Fruit fly (Drosophila melanogaster) whole organism, embryonic: ENCODE measurements around the gene CG31268.
A peak's percentile ranks its signal among the peaks of the same experiment; 100 is the strongest.

Experiments
- B-H2 ChIP-seq: fragments of 200-800 bp; sonication (Bioruptor generic); optimal IDR thresholded peaks from 2 replicates; lab custom pipeline; 2018; ENCODE audit warnings: missing biosample characterization, mild to moderate bottlenecking, missing genetic modification characterization
- CG10209 ChIP-seq: fragments of 200-800 bp; sonication (Bioruptor generic); optimal IDR thresholded peaks from 3 replicates; lab custom pipeline; 2017; ENCODE audit warnings: missing biosample characterization, mild to moderate bottlenecking, missing genetic modification characterization, missing genetic modification reagents
- CG11085 ChIP-seq: fragments of 200-800 bp; sonication (Bioruptor generic); IDR thresholded peaks from 2 replicates; pipeline ENCODE4 v1.3.6; 2022; ENCODE audit warnings: missing biosample characterization, missing genetic modification characterization
- CG11504 ChIP-seq: fragments of 200-800 bp; sonication (Bioruptor generic); optimal IDR thresholded peaks from 3 replicates; lab custom pipeline; 2019; ENCODE audit warnings: missing biosample characterization, mild to moderate bottlenecking, missing genetic modification characterization, moderate library complexity
- CG11560 ChIP-seq: fragments of 200-800 bp; sonication (Bioruptor generic); IDR thresholded peaks from 3 replicates; pipeline ENCODE4 v1.3.6; 2022; ENCODE audit warnings: missing biosample characterization, missing genetic modification characterization
- CG11695 ChIP-seq: fragments of 200-800 bp; sonication (Bioruptor generic); IDR thresholded peaks from 3 replicates; pipeline ENCODE4 v1.3.6; 2022; ENCODE audit warnings: missing biosample characterization, missing genetic modification characterization
- CG14667 ChIP-seq: fragments of 200-800 bp; sonication (Bioruptor generic); IDR thresholded peaks from 2 replicates; pipeline ENCODE4 v1.3.6; 2022; ENCODE audit warnings: missing biosample characterization, missing genetic modification characterization
- CG17385 ChIP-seq: fragments of 200-800 bp; sonication (Bioruptor generic); optimal IDR thresholded peaks from 3 replicates; lab custom pipeline; 2018; ENCODE audit warnings: missing biosample characterization, mild to moderate bottlenecking, missing genetic modification characterization
- CG17802 ChIP-seq: fragments of 200-800 bp; sonication (Bioruptor generic); optimal IDR thresholded peaks from 2 replicates; lab custom pipeline; 2018; ENCODE audit warnings: missing biosample characterization, mild to moderate bottlenecking, missing genetic modification characterization, moderate library complexity
- CG2199 ChIP-seq: fragments of 200-800 bp; sonication (Bioruptor generic); IDR thresholded peaks from 3 replicates; pipeline ENCODE4 v1.3.6; 2022; ENCODE audit warnings: missing biosample characterization, missing genetic modification characterization
- CG42726 ChIP-seq: fragments of 200-800 bp; sonication (Bioruptor generic); IDR thresholded peaks from 2 replicates; pipeline ENCODE4 v1.3.6; 2022; ENCODE audit warnings: missing biosample characterization, missing genetic modification characterization; ENCODE audit not compliant: partially characterized antibody
- CG4328 ChIP-seq: fragments of 200-800 bp; sonication (Bioruptor generic); optimal IDR thresholded peaks from 3 replicates; lab custom pipeline; 2017; ENCODE audit warnings: missing biosample characterization, missing genetic modification reagents, missing genetic modification characterization
- CG5180 ChIP-seq: fragments of 200-800 bp; sonication (Bioruptor generic); optimal IDR thresholded peaks from 3 replicates; lab custom pipeline; 2017; ENCODE audit warnings: missing biosample characterization, missing genetic modification characterization, mild to moderate bottlenecking, moderate library complexity, missing genetic modification reagents
- CG8281 ChIP-seq: fragments of 200-800 bp; sonication (Bioruptor generic); optimal IDR thresholded peaks from 2 replicates; lab custom pipeline; 2018; ENCODE audit warnings: missing biosample characterization, mild to moderate bottlenecking, missing genetic modification characterization, moderate library complexity
- CHES-1-like ChIP-seq: fragments of 200-800 bp; sonication (Bioruptor generic); optimal IDR thresholded peaks from 2 replicates; lab custom pipeline; 2016; ENCODE audit warnings: missing biosample characterization, missing genetic modification characterization
- D ChIP-seq, 2 experiments: fragments of 200-800 bp in 1 of 2; fragments of >200 bp in 1 of 2; sonication (Bioruptor generic) in 1 of 2; optimal IDR thresholded peaks; 2 replicates in 1 of 2; 3 replicates in 1 of 2; lab custom pipeline; 2017; ENCODE audit warnings: mild to moderate bottlenecking in 1 of 2, missing biosample characterization in 1 of 2, missing genetic modification characterization in 1 of 2, missing genetic modification reagents in 1 of 2
- Deaf1 ChIP-seq: fragments of 200-800 bp; optimal IDR thresholded peaks from 3 replicates; lab custom pipeline; 2019; ENCODE audit warnings: missing biosample characterization, mild to moderate bottlenecking, missing genetic modification characterization, moderate library complexity
- Gsc ChIP-seq: fragments of 200-800 bp; sonication (Bioruptor generic); IDR thresholded peaks from 2 replicates; pipeline ENCODE4 v1.3.6; 2022; ENCODE audit warnings: missing biosample characterization, missing genetic modification characterization
- HLH4C ChIP-seq: fragments of 200-800 bp; sonication (Bioruptor generic); IDR thresholded peaks from 3 replicates; pipeline ENCODE4 v1.3.6; 2022; ENCODE audit warnings: missing biosample characterization, missing genetic modification characterization; ENCODE audit not compliant: partially characterized antibody
- Hey ChIP-seq: fragments of 200-800 bp; sonication (Bioruptor generic); optimal IDR thresholded peaks from 3 replicates; lab custom pipeline; 2018; ENCODE audit warnings: missing biosample characterization, mild to moderate bottlenecking, missing genetic modification characterization
- Hr51 ChIP-seq, 2 experiments: fragments of 200-800 bp; sonication (Bioruptor generic); optimal IDR thresholded peaks; 2 replicates in 1 of 2; 3 replicates in 1 of 2; lab custom pipeline; 2016 to 2018; ENCODE audit warnings: missing biosample characterization in 2 of 2, missing genetic modification characterization in 2 of 2, mild to moderate bottlenecking in 1 of 2, moderate library complexity in 1 of 2
- Kr ChIP-seq: fragments of 200-800 bp; sonication (Bioruptor generic); optimal IDR thresholded peaks from 2 replicates; lab custom pipeline; 2017; ENCODE audit warnings: missing biosample characterization, mild to moderate bottlenecking, missing genetic modification characterization
- Pdp1 ChIP-seq, 2 experiments: fragments of 200-800 bp; sonication (Bioruptor generic); optimal IDR thresholded peaks; 3 replicates each; lab custom pipeline; 2016; ENCODE audit warnings: missing biosample characterization in 2 of 2, missing genetic modification characterization in 2 of 2, mild to moderate bottlenecking in 1 of 2, moderate library complexity in 1 of 2
- Scr ChIP-seq: fragments of 200-800 bp; sonication (Bioruptor generic); IDR thresholded peaks from 2 replicates; pipeline ENCODE4 v1.3.6; 2022; ENCODE audit warnings: missing biosample characterization, missing genetic modification characterization; ENCODE audit not compliant: partially characterized antibody
- Side ChIP-seq: fragments of 200-800 bp; sonication (Bioruptor generic); optimal IDR thresholded peaks from 2 replicates; lab custom pipeline; 2016; ENCODE audit warnings: missing biosample characterization, missing genetic modification characterization
- Trl ChIP-seq, 3 experiments: fragments of >200 bp in 2 of 3; fragments of 200-800 bp in 1 of 3; sonication (Bioruptor generic) in 1 of 3; optimal IDR thresholded peaks; 2 replicates in 1 of 3; 3 replicates in 2 of 3; lab custom pipeline; 2016 to 2017; ENCODE audit warnings: missing biosample characterization in 1 of 3, missing genetic modification characterization in 1 of 3
- ab ChIP-seq: fragments of 200-800 bp; sonication (Bioruptor generic); optimal IDR thresholded peaks from 2 replicates; lab custom pipeline; 2016; ENCODE audit warnings: missing biosample characterization, missing genetic modification characterization
- abd-A ChIP-seq: fragments of 200-800 bp; sonication (Bioruptor generic); optimal IDR thresholded peaks from 3 replicates; lab custom pipeline; 2019; ENCODE audit warnings: missing biosample characterization, mild to moderate bottlenecking, missing genetic modification characterization, moderate library complexity
- bbx ChIP-seq: fragments of 200-800 bp; sonication (Bioruptor generic); IDR thresholded peaks from 2 replicates; pipeline ENCODE4 v1.3.6; 2022; ENCODE audit warnings: missing biosample characterization, missing genetic modification characterization; ENCODE audit not compliant: partially characterized antibody
- bsh ChIP-seq, 2 experiments: fragments of 200-800 bp; sonication (Bioruptor generic); optimal IDR thresholded peaks; 2 replicates each; lab custom pipeline; 2017 to 2018; ENCODE audit warnings: mild to moderate bottlenecking in 2 of 2, missing biosample characterization in 2 of 2, missing genetic modification characterization in 2 of 2, moderate library complexity in 1 of 2
- cas ChIP-seq: fragments of 200-800 bp; sonication (Bioruptor generic); IDR thresholded peaks from 2 replicates; pipeline ENCODE4 v1.3.6; 2022; ENCODE audit warnings: missing biosample characterization, missing genetic modification characterization
- cg ChIP-seq: fragments of 200-800 bp; sonication (Bioruptor generic); optimal IDR thresholded peaks from 3 replicates; lab custom pipeline; 2019; ENCODE audit warnings: missing biosample characterization, mild to moderate bottlenecking, missing genetic modification characterization, moderate library complexity
- dati ChIP-seq: fragments of 200-800 bp; sonication (Bioruptor generic); IDR thresholded peaks from 2 replicates; pipeline ENCODE4 v1.3.6; 2022; ENCODE audit warnings: missing biosample characterization, missing genetic modification characterization
- grau ChIP-seq: fragments of 200-800 bp; optimal IDR thresholded peaks from 3 replicates; lab custom pipeline; 2019; ENCODE audit warnings: missing biosample characterization, mild to moderate bottlenecking, missing genetic modification characterization, moderate library complexity
- hkb ChIP-seq, 2 experiments: fragments of 200-800 bp in 1 of 2; fragments of >200 bp in 1 of 2; sonication (Bioruptor generic) in 1 of 2; IDR thresholded peaks in 1 of 2; optimal IDR thresholded peaks in 1 of 2; 2 replicates each; pipeline versions ENCODE4 v1.3.6 to Lab custom; 2017 to 2022; ENCODE audit warnings: missing biosample characterization in 1 of 2, missing genetic modification characterization in 1 of 2
- kay ChIP-seq: fragments of 200-800 bp; sonication (Bioruptor generic); optimal IDR thresholded peaks from 2 replicates; lab custom pipeline; 2016; ENCODE audit warnings: missing biosample characterization, missing genetic modification characterization
- lbe ChIP-seq: fragments of 200-800 bp; sonication (Bioruptor generic); optimal IDR thresholded peaks from 2 replicates; lab custom pipeline; 2016; ENCODE audit warnings: missing biosample characterization, mild to moderate bottlenecking, missing genetic modification characterization
- lov ChIP-seq, 2 experiments: fragments of 200-800 bp in 1 of 2; fragments of >200 bp in 1 of 2; sonication (Bioruptor generic) in 1 of 2; IDR thresholded peaks in 1 of 2; optimal IDR thresholded peaks in 1 of 2; 2 replicates in 1 of 2; 3 replicates in 1 of 2; pipeline versions ENCODE4 v1.3.6 to Lab custom; 2017 to 2022; ENCODE audit warnings: missing biosample characterization in 1 of 2, missing genetic modification characterization in 1 of 2
- nom ChIP-seq: fragments of 200-800 bp; sonication (Bioruptor generic); optimal IDR thresholded peaks from 2 replicates; lab custom pipeline; 2017; ENCODE audit warnings: missing biosample characterization, missing genetic modification characterization, mild to moderate bottlenecking, moderate library complexity, missing genetic modification reagents
- sd ChIP-seq: fragments of 200-800 bp; sonication (Bioruptor generic); optimal IDR thresholded peaks from 3 replicates; lab custom pipeline; 2018; ENCODE audit warnings: missing biosample characterization, mild to moderate bottlenecking, missing genetic modification characterization, moderate library complexity
- sug ChIP-seq: fragments of 200-800 bp; optimal IDR thresholded peaks from 2 replicates; lab custom pipeline; 2019; ENCODE audit warnings: missing biosample characterization, mild to moderate bottlenecking, missing genetic modification characterization, moderate library complexity
- ttk ChIP-seq: fragments of 200-800 bp; sonication (Bioruptor generic); IDR thresholded peaks from 2 replicates; pipeline ENCODE4 v2.1.2; 2022; ENCODE audit warnings: missing biosample characterization, missing genetic modification characterization
- unc-4 ChIP-seq: fragments of 200-800 bp; sonication (Bioruptor generic); IDR thresholded peaks from 2 replicates; pipeline ENCODE4 v1.3.6; 2022; ENCODE audit warnings: missing biosample characterization, missing genetic modification characterization; ENCODE audit not compliant: partially characterized antibody
- z ChIP-seq: fragments of 200-800 bp; sonication (Bioruptor generic); IDR thresholded peaks from 3 replicates; pipeline ENCODE4 v1.3.6; 2022; ENCODE audit warnings: missing biosample characterization, missing genetic modification characterization

Gene CG31268

DNA sequence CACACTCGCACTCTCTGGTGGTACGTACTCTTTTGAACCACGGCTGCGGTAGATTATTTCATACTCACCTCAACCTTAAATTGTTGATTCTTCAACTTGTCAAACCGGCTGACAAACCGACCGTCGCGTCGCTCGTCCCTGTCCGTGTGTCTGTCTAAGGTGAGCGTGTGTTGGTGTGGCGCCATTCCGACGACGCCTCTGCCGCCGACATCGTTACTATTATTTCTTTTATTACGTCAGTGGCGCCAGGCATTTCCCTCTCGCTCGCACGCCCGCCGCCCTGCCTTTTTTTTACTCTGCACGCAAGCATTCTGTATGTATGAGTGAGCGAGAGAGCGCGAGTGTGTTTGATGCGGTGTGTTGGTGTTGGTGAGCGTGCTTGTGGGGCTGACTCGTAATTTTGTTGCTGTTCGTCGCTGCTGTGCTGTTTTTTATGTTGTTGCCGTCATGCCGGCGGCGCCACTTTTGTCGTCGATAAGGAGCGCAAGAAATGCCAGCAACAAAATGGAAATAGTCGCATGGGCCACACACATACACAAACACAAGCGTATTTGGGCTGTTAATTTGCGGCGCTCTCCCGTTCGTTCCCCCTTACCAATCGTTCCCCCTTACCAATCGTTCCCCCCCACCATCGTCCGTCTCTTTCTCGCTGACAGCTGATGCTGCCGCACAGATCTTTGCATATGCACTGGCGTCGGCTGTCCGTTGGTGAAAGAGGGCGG lies 24.7 kb downstream of the CG31268 start (continued):
- TF ChIP-seq ttk (GFP tag; lab: Robert Waterston, UW): 0 out of 2 replicates have a peak, but pooled peaks have one; percentile 15
- TF ChIP-seq CG17385 (GFP tag; lab: Kevin White, UChicago): peak; percentile 30
- peak; percentile 52 for TF ChIP-seq D (optimal IDR thresholded peaks at IDR 0.05; lab: Kevin White, UChicago)
- no peak for TF ChIP-seq D (GFP tag; optimal IDR thresholded peaks at IDR 0.05; lab: Kevin White, UChicago)
- 0 out of 3 replicates have a peak, but pooled peaks have one; percentile 18 for TF ChIP-seq CG11695 (GFP tag; lab: Robert Waterston, UW)
- TF ChIP-seq Deaf1 (tag; lab: Kevin White, UChicago): peak; percentile 82
- no peak for TF ChIP-seq Gsc (GFP tag; lab: Robert Waterston, UW)
- no peak for TF ChIP-seq CG11085
- peak in 1 of 2 experiments; percentile 58 for TF ChIP-seq bsh (GFP tag; optimal IDR thresholded peaks at IDR 0.05; lab: Kevin White, UChicago)
- no peak for TF ChIP-seq CG11560
- TF ChIP-seq CG17802: no peak
- TF ChIP-seq Side: peak; percentile 50
- TF ChIP-seq Hey (tag; lab: Kevin White, UChicago): peak; percentile 71
- peak; percentile 73; the same call in 1 of the 3 replicates for TF ChIP-seq CG2199 (GFP tag; lab: Robert Waterston, UW)
- peak; percentile 100 for TF ChIP-seq cg (GFP tag; lab: Kevin White, UChicago)
- no peak for TF ChIP-seq ab (GFP tag; lab: Kevin White, UChicago)
- peak; percentile 76 for TF ChIP-seq nom
- peak; percentile 65 to 82 for TF ChIP-seq Trl (optimal IDR thresholded peaks at IDR 0.05; lab: Kevin White, UChicago)
- TF ChIP-seq Trl (GFP tag; optimal IDR thresholded peaks at IDR 0.05; lab: Kevin White, UChicago): peak; percentile 43
- TF ChIP-seq z (GFP tag; lab: Robert Waterston, UW): peak; percentile 77
- TF ChIP-seq hkb (optimal IDR thresholded peaks at IDR 0.05; lab: Kevin White, UChicago): no peak
- peak; percentile 29; the same call in 1 of the 2 replicates for TF ChIP-seq hkb (GFP tag; IDR thresholded peaks at IDR 0.05; lab: Robert Waterston, UW)
- 0 out of 2 replicates have a peak, but pooled peaks have one; percentile 6 for TF ChIP-seq CG14667 (GFP tag; lab: Robert Waterston, UW)
- TF ChIP-seq CHES-1-like (GFP tag; lab: Kevin White, UChicago): peak; percentile 37
- peak; percentile 30 for TF ChIP-seq lbe
- TF ChIP-seq lov (optimal IDR thresholded peaks at IDR 0.05; lab: Kevin White, UChicago): no peak
- 0 out of 3 replicates have a peak, but pooled peaks have one; percentile 59 for TF ChIP-seq lov (GFP tag; IDR thresholded peaks at IDR 0.05; lab: Robert Waterston, UW)
- peak in 1 of 2 experiments; percentile 70 for TF ChIP-seq Hr51 (GFP tag; optimal IDR thresholded peaks at IDR 0.05; lab: Kevin White, UChicago)
- no peak for TF ChIP-seq CG4328 (GFP tag; lab: Kevin White, UChicago)
- peak; percentile 99 for TF ChIP-seq sd (tag; lab: Kevin White, UChicago)
- peak; percentile 34 for TF ChIP-seq Kr (GFP tag; lab: Kevin White, UChicago)
- TF ChIP-seq CG42726 (GFP tag; lab: Robert Waterston, UW): 0 out of 2 replicates have a peak, but pooled peaks have one; percentile 18
- peak; percentile 24 for TF ChIP-seq grau (tag; lab: Kevin White, UChicago)
- peak; percentile 100 for TF ChIP-seq abd-A (tag; lab: Kevin White, UChicago)
- TF ChIP-seq sug (tag; lab: Kevin White, UChicago): peak; percentile 87
- peak in 1 of 2 experiments; percentile 99 for TF ChIP-seq Pdp1 (GFP tag; optimal IDR thresholded peaks at IDR 0.05; lab: Kevin White, UChicago)
- TF ChIP-seq dati (GFP tag; lab: Robert Waterston, UW): no peak
- TF ChIP-seq CG11504 (tag; lab: Kevin White, UChicago): peak; percentile 80
- peak; percentile 58 for TF ChIP-seq kay (GFP tag; lab: Kevin White, UChicago)
- TF ChIP-seq CG8281 (tag; lab: Kevin White, UChicago): peak; percentile 92
- TF ChIP-seq CG10209 (GFP tag; lab: Kevin White, UChicago): peak; percentile 95
- TF ChIP-seq B-H2 (GFP tag; lab: Kevin White, UChicago): peak; percentile 24
- TF ChIP-seq CG5180: peak; percentile 85
- TF ChIP-seq unc-4: peak; percentile 29
- TF ChIP-seq bbx (GFP tag; lab: Robert Waterston, UW): 0 out of 2 replicates have a peak, but pooled peaks have one; percentile 27
- 0 out of 3 replicates have a peak, but pooled peaks have one; percentile 32 for TF ChIP-seq HLH4C (GFP tag; lab: Robert Waterston, UW)
- TF ChIP-seq Scr: peak; percentile 50
- TF ChIP-seq cas (GFP tag; lab: Robert Waterston, UW): no peak
